Worm (Caenorhabditis elegans) whole organism, young adult: ENCODE results near the gene F55G1.15.

ENCODE experiments used
- C06A6.2 ChIP-seq: fragments of 200-800 bp; sonication (Bioruptor generic); conservative IDR thresholded peaks from 2 replicates; pipeline ENCODE4 v1.3.6; 2022; ENCODE audit warnings: missing genetic modification characterization, missing compliant biosample characterization
- C17E4.6 ChIP-seq: fragments of 200-800 bp; sonication (Bioruptor generic); IDR thresholded peaks from 2 replicates; pipeline ENCODE4 v1.3.6; 2022; ENCODE audit warnings: missing genetic modification reagents, missing genetic modification characterization, missing compliant biosample characterization
- D2030.7 ChIP-seq: fragments of 200-800 bp; sonication (Bioruptor generic); IDR thresholded peaks from 2 replicates; pipeline ENCODE4 v1.3.6; 2022; ENCODE audit warnings: missing genetic modification reagents, missing genetic modification characterization, missing compliant biosample characterization
- F23B12.7 ChIP-seq: sonication (generic microtip); optimal IDR thresholded peaks from 2 replicates; lab custom pipeline; 2017; ENCODE audit warnings: missing genetic modification characterization, mild to moderate bottlenecking, missing compliant biosample characterization, antibody characterized with exemption, moderate library complexity; ENCODE audit not compliant: insufficient read depth
- F37B4.10 ChIP-seq: fragments of 200-800 bp; sonication (Bioruptor generic); IDR thresholded peaks from 2 replicates; pipeline ENCODE4 v1.3.6; 2022; ENCODE audit warnings: missing genetic modification characterization, missing compliant biosample characterization
- F39B2.1 ChIP-seq: fragments of 200-800 bp; sonication (Bioruptor generic); IDR thresholded peaks from 2 replicates; pipeline ENCODE4 v1.3.6; 2022; ENCODE audit warnings: missing genetic modification reagents, missing genetic modification characterization, missing compliant biosample characterization
- F49E8.2 ChIP-seq: sonication (generic microtip); optimal IDR thresholded peaks from 3 replicates; lab custom pipeline; 2017; ENCODE audit warnings: missing genetic modification characterization, mild to moderate bottlenecking, missing compliant biosample characterization, antibody characterized with exemption, moderate library complexity; ENCODE audit not compliant: insufficient read depth
- T07F8.4 ChIP-seq: sonication (generic microtip); optimal IDR thresholded peaks from 2 replicates; lab custom pipeline; 2016; ENCODE audit warnings: mild to moderate bottlenecking, missing genetic modification characterization, moderate library complexity, missing compliant biosample characterization
- Y53G8AR.9 ChIP-seq: fragments of 200-800 bp; sonication (Bioruptor generic); conservative IDR thresholded peaks from 2 replicates; pipeline ENCODE4 v1.3.6; 2022; ENCODE audit warnings: missing genetic modification reagents, missing genetic modification characterization, missing compliant biosample characterization
- Y56A3A.18 ChIP-seq: fragments of 200-800 bp; sonication (Bioruptor generic); IDR thresholded peaks from 2 replicates; pipeline ENCODE4 v1.3.6; 2022; ENCODE audit warnings: missing genetic modification reagents, missing genetic modification characterization, missing compliant biosample characterization
- Y67H2A.10 ChIP-seq: fragments of 200-800 bp; sonication (Bioruptor generic); conservative IDR thresholded peaks from 2 replicates; pipeline ENCODE4 v1.3.6; 2022; ENCODE audit warnings: missing genetic modification reagents, missing genetic modification characterization, missing compliant biosample characterization
- ZK185.1 ChIP-seq: sonication (generic microtip); optimal IDR thresholded peaks from 2 replicates; lab custom pipeline; 2016; ENCODE audit warnings: mild to moderate bottlenecking, missing genetic modification characterization, missing compliant biosample characterization; ENCODE audit not compliant: poor library complexity, severe bottlenecking
- atf-7 ChIP-seq: sonication (generic microtip); optimal IDR thresholded peaks from 2 replicates; lab custom pipeline; 2017; ENCODE audit warnings: mild to moderate bottlenecking, missing genetic modification characterization, missing compliant biosample characterization
- attf-6 ChIP-seq: fragments of 200-800 bp; sonication (Bioruptor generic); IDR thresholded peaks from 2 replicates; pipeline ENCODE4 v1.3.6; 2022; ENCODE audit warnings: missing genetic modification reagents, missing genetic modification characterization, missing compliant biosample characterization
- bed-2 ChIP-seq: fragments of 200-800 bp; sonication (Bioruptor generic); IDR thresholded peaks from 2 replicates; pipeline ENCODE4 v1.3.6; 2022; ENCODE audit warnings: missing genetic modification reagents, missing genetic modification characterization, missing compliant biosample characterization
- ceh-27 ChIP-seq: fragments of 200-800 bp; sonication (Bioruptor generic); optimal IDR thresholded peaks from 2 replicates; lab custom pipeline; 2018; ENCODE audit warnings: mild to moderate bottlenecking, missing genetic modification characterization, moderate library complexity, missing compliant biosample characterization
- ceh-40 ChIP-seq: fragments of 200-800 bp; sonication (Bioruptor generic); IDR thresholded peaks from 2 replicates; pipeline ENCODE4 v1.3.6; 2022; ENCODE audit warnings: missing genetic modification characterization, missing compliant biosample characterization
- ceh-58 ChIP-seq: fragments of 200-800 bp; sonication (Bioruptor generic); IDR thresholded peaks from 2 replicates; pipeline ENCODE4 v1.3.6; 2022; ENCODE audit warnings: missing genetic modification characterization, missing compliant biosample characterization
- ceh-79 ChIP-seq: sonication (generic microtip); optimal IDR thresholded peaks from 2 replicates; lab custom pipeline; 2017; ENCODE audit warnings: mild to moderate bottlenecking, missing genetic modification characterization, missing compliant biosample characterization
- ceh-91 ChIP-seq: fragments of 200-800 bp; sonication (Bioruptor generic); IDR thresholded peaks from 2 replicates; pipeline ENCODE4 v1.3.6; 2022; ENCODE audit warnings: missing genetic modification reagents, missing genetic modification characterization, missing compliant biosample characterization
- die-1 ChIP-seq: sonication (generic microtip); optimal IDR thresholded peaks from 2 replicates; lab custom pipeline; 2016; ENCODE audit warnings: missing genotype, mild to moderate bottlenecking, missing genetic modification characterization, missing compliant biosample characterization
- hlh-12 ChIP-seq: sonication (generic microtip); optimal IDR thresholded peaks from 2 replicates; lab custom pipeline; 2016; ENCODE audit warnings: missing genetic modification characterization, missing compliant biosample characterization
- hlh-26 ChIP-seq: fragments of 200-800 bp; sonication (Bioruptor generic); conservative IDR thresholded peaks from 2 replicates; pipeline ENCODE4 v1.3.6; 2022; ENCODE audit warnings: missing genetic modification reagents, missing genetic modification characterization, missing compliant biosample characterization
- hmg-1.2 ChIP-seq: fragments of 200-800 bp; sonication (Bioruptor generic); IDR thresholded peaks from 2 replicates; pipeline ENCODE4 v1.3.6; 2022; ENCODE audit warnings: missing genetic modification reagents, missing genetic modification characterization, missing compliant biosample characterization
- hsf-1 ChIP-seq: fragments of 200-800 bp; sonication (Bioruptor generic); IDR thresholded peaks from 2 replicates; pipeline ENCODE4 v1.3.6; 2022; ENCODE audit warnings: missing genetic modification reagents, missing genetic modification characterization, missing compliant biosample characterization
- lag-1 ChIP-seq: fragments of 200-800 bp; sonication (Bioruptor generic); IDR thresholded peaks from 2 replicates; pipeline ENCODE4 v1.3.6; 2022; ENCODE audit warnings: missing genetic modification reagents, missing genetic modification characterization, missing compliant biosample characterization
- let-526 ChIP-seq: fragments of 200-800 bp; sonication (Bioruptor generic); IDR thresholded peaks from 2 replicates; pipeline ENCODE4 v1.3.6; 2022; ENCODE audit warnings: missing genetic modification reagents, missing genetic modification characterization, missing compliant biosample characterization
- lin-26 ChIP-seq: fragments of 200-800 bp; sonication (Bioruptor generic); IDR thresholded peaks from 2 replicates; pipeline ENCODE4 v1.3.6; 2022; ENCODE audit warnings: missing genetic modification reagents, missing genetic modification characterization, missing compliant biosample characterization
- madf-8 ChIP-seq: fragments of 200-800 bp; sonication (Bioruptor generic); conservative IDR thresholded peaks from 2 replicates; pipeline ENCODE4 v1.3.6; 2022; ENCODE audit warnings: missing genetic modification reagents, missing genetic modification characterization, missing compliant biosample characterization
- mcd-1 ChIP-seq: fragments of 200-800 bp; sonication (Bioruptor generic); IDR thresholded peaks from 2 replicates; pipeline ENCODE4 v1.3.6; 2022; ENCODE audit warnings: missing genetic modification reagents, missing genetic modification characterization, missing compliant biosample characterization
- mel-28 ChIP-seq: sonication (generic microtip); optimal IDR thresholded peaks from 2 replicates; lab custom pipeline; 2016; ENCODE audit warnings: borderline replicate concordance, mild to moderate bottlenecking, missing genetic modification characterization, missing compliant biosample characterization
- mes-4 ChIP-seq: sonication (generic microtip); optimal IDR thresholded peaks from 2 replicates; lab custom pipeline; 2016; ENCODE audit warnings: missing genotype, missing genetic modification characterization, missing compliant biosample characterization
- mxl-1 ChIP-seq: sonication (generic microtip); optimal IDR thresholded peaks from 2 replicates; lab custom pipeline; 2016; ENCODE audit warnings: missing genetic modification characterization, missing compliant biosample characterization
- nfya-1 ChIP-seq: sonication (generic microtip); optimal IDR thresholded peaks from 2 replicates; lab custom pipeline; 2017; ENCODE audit warnings: antibody characterized with exemption, missing compliant biosample characterization, missing genetic modification characterization, borderline replicate concordance; ENCODE audit not compliant: insufficient read depth
- rcor-1 ChIP-seq: fragments of 200-800 bp; sonication (Bioruptor generic); IDR thresholded peaks from 2 replicates; pipeline ENCODE4 v1.3.6; 2022; ENCODE audit warnings: missing genetic modification reagents, missing genetic modification characterization, missing compliant biosample characterization
- rpc-1 ChIP-seq, 2 experiments: fragments of 150-350 bp in 1 of 2; sonication (generic microtip) in 1 of 2; optimal IDR thresholded peaks; 2 replicates each; lab custom pipeline; 2014 to 2018; ENCODE audit warnings: missing biosample characterization in 1 of 2, missing genetic modification characterization in 1 of 2, missing genetic modification reagents in 1 of 2, missing genotype in 1 of 2
- snpc-1.3 ChIP-seq: sonication (generic microtip); optimal IDR thresholded peaks from 2 replicates; lab custom pipeline; 2017; ENCODE audit warnings: missing genetic modification characterization, mild to moderate bottlenecking, missing compliant biosample characterization, antibody characterized with exemption, moderate library complexity, missing genotype, missing genetic modification reagents; ENCODE audit not compliant: insufficient read depth
- snpc-3.4 ChIP-seq: sonication (generic microtip); optimal IDR thresholded peaks from 2 replicates; lab custom pipeline; 2017; ENCODE audit warnings: missing genetic modification characterization, mild to moderate bottlenecking, missing compliant biosample characterization, antibody characterized with exemption, moderate library complexity, missing genotype, missing genetic modification reagents
- snpc-4 ChIP-seq, 5 experiments: fragments of 150-350 bp in 1 of 5; sonication (generic microtip) in 4 of 5; optimal IDR thresholded peaks; 2 replicates each; lab custom pipeline; 2014 to 2018; ENCODE audit warnings: missing genetic modification characterization in 5 of 5, missing biosample characterization in 3 of 5, antibody characterized with exemption in 2 of 5, mild to moderate bottlenecking in 2 of 5, missing compliant biosample characterization in 2 of 5, missing genotype in 2 of 5, moderate library complexity in 2 of 5, missing genetic modification reagents in 1 of 5
- tbp1 ChIP-seq: fragments of 200-800 bp; sonication (Bioruptor generic); optimal IDR thresholded peaks from 2 replicates; lab custom pipeline; 2018; ENCODE audit warnings: mild to moderate bottlenecking, missing genetic modification characterization, missing compliant biosample characterization
- tbx-9 ChIP-seq: sonication (generic microtip); optimal IDR thresholded peaks from 2 replicates; lab custom pipeline; 2016; ENCODE audit warnings: borderline replicate concordance, missing genetic modification characterization, inconsistent platforms, missing compliant biosample characterization
- unc-130 ChIP-seq: sonication (generic microtip); optimal IDR thresholded peaks from 2 replicates; lab custom pipeline; 2016; ENCODE audit warnings: missing genetic modification reagents, missing genetic modification characterization, missing compliant biosample characterization
- xnd-1 ChIP-seq: sonication (generic microtip); optimal IDR thresholded peaks from 2 replicates; lab custom pipeline; 2016; ENCODE audit warnings: missing genotype, missing genetic modification reagents, missing genetic modification characterization, missing compliant biosample characterization
- ztf-18 ChIP-seq: sonication (generic microtip); optimal IDR thresholded peaks from 2 replicates; lab custom pipeline; 2016; ENCODE audit warnings: missing genotype, mild to moderate bottlenecking, missing genetic modification characterization, missing compliant biosample characterization
- ztf-28 ChIP-seq: fragments of 200-800 bp; sonication (Bioruptor generic); IDR thresholded peaks from 2 replicates; pipeline ENCODE4 v1.3.6; 2022; ENCODE audit warnings: missing genetic modification reagents, missing genetic modification characterization, missing compliant biosample characterization

F55G1.15 gene

ce11 chrIV:7547843-7548578 is 46.8 kb upstream of the F55G1.15 start, which contains the start of the genes cdd-2 and oef-1 (continued):
- no peak for TF ChIP-seq C06A6.2 (GFP tag; lab: Robert Waterston, UW)
- TF ChIP-seq Y53G8AR.9 (GFP tag; lab: Robert Waterston, UW) = peak; percentile 77; the same call in 1 of the 2 replicates
- peak; percentile 84 for TF ChIP-seq rcor-1 (GFP tag; lab: Robert Waterston, UW)
- peak; percentile 29 for TF ChIP-seq snpc-3.4 (tag; lab: Kevin White, UChicago)
- TF ChIP-seq mxl-1 (tag; lab: Kevin White, UChicago) = no peak
- no peak for TF ChIP-seq F39B2.1 (GFP tag; lab: Robert Waterston, UW)
- peak; percentile 87 for TF ChIP-seq hsf-1
- TF ChIP-seq ceh-91 (GFP tag; lab: Robert Waterston, UW) = peak; percentile 99
- peak; percentile 86 for TF ChIP-seq attf-6 (GFP tag; lab: Robert Waterston, UW)
- TF ChIP-seq atf-7 (tag; lab: Kevin White, UChicago) = no peak
- peak; percentile 81 for TF ChIP-seq hmg-1.2
- TF ChIP-seq xnd-1 (tag; lab: Kevin White, UChicago) = peak; percentile 87
- TF ChIP-seq Y67H2A.10 = peak; percentile 56; the same call in 1 of the 2 replicates
- TF ChIP-seq bed-2 (GFP tag; lab: Robert Waterston, UW) = no peak
- TF ChIP-seq F49E8.2 (tag; lab: Kevin White, UChicago) = peak; percentile 92
- TF ChIP-seq unc-130 = peak; percentile 44
- TF ChIP-seq ZK185.1 (tag; lab: Kevin White, UChicago) = no peak
- TF ChIP-seq F37B4.10 = no peak
- TF ChIP-seq ceh-27 (GFP tag; lab: Kevin White, UChicago) = no peak
- peak; percentile 78; the same call in 1 of the 2 replicates for TF ChIP-seq C17E4.6 (GFP tag; lab: Robert Waterston, UW)
- TF ChIP-seq mes-4 (tag; lab: Kevin White, UChicago) = no peak
- no peak for TF ChIP-seq rpc-1 (optimal IDR thresholded peaks at IDR 0.05; lab: Kevin White, UChicago)
- TF ChIP-seq rpc-1 (tag; optimal IDR thresholded peaks at IDR 0.05; lab: Kevin White, UChicago) = no peak
- TF ChIP-seq D2030.7 = peak; percentile 96
- TF ChIP-seq mel-28 (tag; lab: Kevin White, UChicago) = no peak
- TF ChIP-seq ztf-18 (tag; lab: Kevin White, UChicago) = peak; percentile 45
- peak; percentile 94 for TF ChIP-seq madf-8
- TF ChIP-seq mcd-1 (GFP tag; lab: Robert Waterston, UW) = peak; percentile 94
- TF ChIP-seq ceh-40 (GFP tag; lab: Robert Waterston, UW) = no peak
- no peak for TF ChIP-seq tbx-9 (tag; lab: Kevin White, UChicago)
- no peak for TF ChIP-seq nfya-1
- TF ChIP-seq hlh-12 (tag; lab: Kevin White, UChicago) = no peak
- TF ChIP-seq ceh-79 (tag; lab: Kevin White, UChicago) = no peak
- no peak for TF ChIP-seq T07F8.4 (tag; lab: Kevin White, UChicago)
- TF ChIP-seq lag-1 = no peak
- TF ChIP-seq Y56A3A.18 (GFP tag; lab: Robert Waterston, UW) = no peak
- no peak for TF ChIP-seq hlh-26
- no peak for TF ChIP-seq let-526 (GFP tag; lab: Robert Waterston, UW)
- TF ChIP-seq F23B12.7 (tag; lab: Kevin White, UChicago) = no peak
- peak; percentile 53 for TF ChIP-seq tbp1 (GFP tag; lab: Kevin White, UChicago)
- no peak for TF ChIP-seq snpc-4 (GFP tag; optimal IDR thresholded peaks at IDR 0.05; lab: Kevin White, UChicago)
- peak in 3 of 4 experiments; percentile 18 to 61 (median 48) for TF ChIP-seq snpc-4 (tag; optimal IDR thresholded peaks at IDR 0.05; lab: Kevin White, UChicago)
- peak; percentile 96 for TF ChIP-seq ztf-28 (GFP tag; lab: Robert Waterston, UW)
- no peak for TF ChIP-seq snpc-1.3 (tag; lab: Kevin White, UChicago)
- no peak for TF ChIP-seq ceh-58 (GFP tag; lab: Robert Waterston, UW)
- TF ChIP-seq lin-26 (GFP tag; lab: Robert Waterston, UW) = peak; percentile 73; the same call in 1 of the 2 replicates
- TF ChIP-seq die-1 (tag; lab: Kevin White, UChicago) = no peak
